Worm (Caenorhabditis elegans) whole organism, young adult: ENCODE results near the gene enpp-1.

Experiments
- F22D6.2 ChIP-seq: sonication (generic microtip); optimal IDR thresholded peaks from 2 replicates; lab custom pipeline; 2016; ENCODE audit warnings: mild to moderate bottlenecking, missing genetic modification characterization, missing compliant biosample characterization
- F23B12.7 ChIP-seq: sonication (generic microtip); optimal IDR thresholded peaks from 2 replicates; lab custom pipeline; 2017; ENCODE audit warnings: missing genetic modification characterization, mild to moderate bottlenecking, missing compliant biosample characterization, antibody characterized with exemption, moderate library complexity; ENCODE audit not compliant: insufficient read depth
- F57A8.1 ChIP-seq: fragments of 200-800 bp; sonication (Bioruptor generic); optimal IDR thresholded peaks from 2 replicates; lab custom pipeline; 2018; ENCODE audit warnings: mild to moderate bottlenecking, missing genetic modification characterization, moderate library complexity, missing compliant biosample characterization
- F57C9.4 ChIP-seq: sonication (generic microtip); optimal IDR thresholded peaks from 2 replicates; lab custom pipeline; 2017; ENCODE audit warnings: mild to moderate bottlenecking, missing genetic modification characterization, missing compliant biosample characterization
- K12H6.12 ChIP-seq: fragments of 200-800 bp; sonication (Bioruptor generic); optimal IDR thresholded peaks from 2 replicates; lab custom pipeline; 2018; ENCODE audit warnings: mild to moderate bottlenecking, missing genetic modification characterization, missing compliant biosample characterization
- Y53G8AR.9 ChIP-seq: fragments of 200-800 bp; sonication (Bioruptor generic); conservative IDR thresholded peaks from 2 replicates; pipeline ENCODE4 v1.3.6; 2022; ENCODE audit warnings: missing genetic modification reagents, missing genetic modification characterization, missing compliant biosample characterization
- Y67H2A.10 ChIP-seq: fragments of 200-800 bp; sonication (Bioruptor generic); conservative IDR thresholded peaks from 2 replicates; pipeline ENCODE4 v1.3.6; 2022; ENCODE audit warnings: missing genetic modification reagents, missing genetic modification characterization, missing compliant biosample characterization
- ama-1 ChIP-seq, 3 experiments: fragments of 150-350 bp in 1 of 3; sonication (generic microtip) in 2 of 3; optimal IDR thresholded peaks; 2 replicates each; lab custom pipeline; 2014 to 2018; ENCODE audit warnings: missing biosample characterization in 2 of 3, missing genetic modification characterization in 2 of 3, missing genetic modification reagents in 2 of 3
- bed-1 ChIP-seq: fragments of 200-800 bp; sonication (Bioruptor generic); IDR thresholded peaks from 2 replicates; pipeline ENCODE4 v1.3.6; 2022; ENCODE audit warnings: missing genetic modification reagents, missing genetic modification characterization, missing compliant biosample characterization
- cebp-1 ChIP-seq, 2 experiments: fragments of 200-800 bp in 1 of 2; sonication (Bioruptor generic) in 1 of 2; sonication (generic microtip) in 1 of 2; IDR thresholded peaks in 1 of 2; optimal IDR thresholded peaks in 1 of 2; 2 replicates each; pipeline versions ENCODE4 v1.3.6 to Lab custom; 2017 to 2022; ENCODE audit warnings: missing compliant biosample characterization in 2 of 2, missing genetic modification characterization in 2 of 2, mild to moderate bottlenecking in 1 of 2, missing genetic modification reagents in 1 of 2, moderate library complexity in 1 of 2
- ceh-27 ChIP-seq: fragments of 200-800 bp; sonication (Bioruptor generic); optimal IDR thresholded peaks from 2 replicates; lab custom pipeline; 2018; ENCODE audit warnings: mild to moderate bottlenecking, missing genetic modification characterization, moderate library complexity, missing compliant biosample characterization
- ceh-40 ChIP-seq: fragments of 200-800 bp; sonication (Bioruptor generic); IDR thresholded peaks from 2 replicates; pipeline ENCODE4 v1.3.6; 2022; ENCODE audit warnings: missing genetic modification characterization, missing compliant biosample characterization
- efl-1 ChIP-seq: fragments of 150-350 bp; optimal IDR thresholded peaks from 2 replicates; lab custom pipeline; 2014; ENCODE audit warnings: missing biosample characterization, missing genetic modification reagents, missing genetic modification characterization
- ets-4 ChIP-seq: fragments of 200-800 bp; sonication (Bioruptor generic); optimal IDR thresholded peaks from 2 replicates; lab custom pipeline; 2018; ENCODE audit warnings: mild to moderate bottlenecking, missing genetic modification characterization, missing compliant biosample characterization
- hrde-1 ChIP-seq: sonication (generic microtip); optimal IDR thresholded peaks from 2 replicates; lab custom pipeline; 2016; ENCODE audit warnings: missing genetic modification characterization, mild to moderate bottlenecking, missing compliant biosample characterization, moderate library complexity, missing genotype, missing genetic modification reagents, borderline replicate concordance
- hsf-1 ChIP-seq: fragments of 200-800 bp; sonication (Bioruptor generic); IDR thresholded peaks from 2 replicates; pipeline ENCODE4 v1.3.6; 2022; ENCODE audit warnings: missing genetic modification reagents, missing genetic modification characterization, missing compliant biosample characterization
- lag-1 ChIP-seq: fragments of 200-800 bp; sonication (Bioruptor generic); IDR thresholded peaks from 2 replicates; pipeline ENCODE4 v1.3.6; 2022; ENCODE audit warnings: missing genetic modification reagents, missing genetic modification characterization, missing compliant biosample characterization
- lin-40 ChIP-seq: sonication (generic microtip); optimal IDR thresholded peaks from 2 replicates; lab custom pipeline; 2016; ENCODE audit warnings: missing genetic modification characterization, mild to moderate bottlenecking, missing compliant biosample characterization, missing genotype, missing genetic modification reagents
- lsl-1 ChIP-seq: fragments of 200-800 bp; sonication (Bioruptor generic); optimal IDR thresholded peaks from 2 replicates; lab custom pipeline; 2018; ENCODE audit warnings: mild to moderate bottlenecking, missing genetic modification characterization, moderate library complexity, missing compliant biosample characterization
- madf-8 ChIP-seq: fragments of 200-800 bp; sonication (Bioruptor generic); conservative IDR thresholded peaks from 2 replicates; pipeline ENCODE4 v1.3.6; 2022; ENCODE audit warnings: missing genetic modification reagents, missing genetic modification characterization, missing compliant biosample characterization
- mel-28 ChIP-seq: sonication (generic microtip); optimal IDR thresholded peaks from 2 replicates; lab custom pipeline; 2016; ENCODE audit warnings: borderline replicate concordance, mild to moderate bottlenecking, missing genetic modification characterization, missing compliant biosample characterization
- mxl-1 ChIP-seq: sonication (generic microtip); optimal IDR thresholded peaks from 2 replicates; lab custom pipeline; 2016; ENCODE audit warnings: missing genetic modification characterization, missing compliant biosample characterization
- nfyb-1 ChIP-seq: fragments of 200-800 bp; sonication (Bioruptor generic); IDR thresholded peaks from 2 replicates; pipeline ENCODE4 v1.3.6; 2022; ENCODE audit warnings: missing genetic modification reagents, missing genetic modification characterization, missing compliant biosample characterization
- nhr-27 ChIP-seq: fragments of 200-800 bp; sonication (Bioruptor generic); optimal IDR thresholded peaks from 2 replicates; lab custom pipeline; 2018; ENCODE audit warnings: mild to moderate bottlenecking, missing genetic modification characterization, moderate library complexity, missing compliant biosample characterization
- nhr-80 ChIP-seq: sonication (generic microtip); optimal IDR thresholded peaks from 2 replicates; lab custom pipeline; 2016; ENCODE audit warnings: missing genetic modification characterization, missing compliant biosample characterization
- repo-1 ChIP-seq: sonication (generic microtip); optimal IDR thresholded peaks from 2 replicates; lab custom pipeline; 2017; ENCODE audit warnings: mild to moderate bottlenecking, missing genetic modification characterization, missing compliant biosample characterization
- rpc-1 ChIP-seq, 2 experiments: fragments of 150-350 bp in 1 of 2; sonication (generic microtip) in 1 of 2; optimal IDR thresholded peaks; 2 replicates each; lab custom pipeline; 2014 to 2018; ENCODE audit warnings: missing biosample characterization in 1 of 2, missing genetic modification characterization in 1 of 2, missing genetic modification reagents in 1 of 2, missing genotype in 1 of 2
- sptf-2 ChIP-seq: fragments of 200-800 bp; sonication (Bioruptor generic); optimal IDR thresholded peaks from 2 replicates; lab custom pipeline; 2018; ENCODE audit warnings: mild to moderate bottlenecking, missing genetic modification characterization, missing compliant biosample characterization
- unc-62 ChIP-seq: fragments of 150-350 bp; optimal IDR thresholded peaks from 2 replicates; lab custom pipeline; 2014; ENCODE audit warnings: missing biosample characterization, missing genetic modification reagents, missing genetic modification characterization
- zfh-2 ChIP-seq: fragments of 200-800 bp; sonication (Bioruptor generic); conservative IDR thresholded peaks from 2 replicates; pipeline ENCODE4 v1.3.6; 2022; ENCODE audit warnings: missing genetic modification reagents, missing genetic modification characterization, missing compliant biosample characterization
- ztf-25 ChIP-seq: fragments of 200-800 bp; sonication (Bioruptor generic); IDR thresholded peaks from 2 replicates; pipeline ENCODE4 v1.3.6; 2022; ENCODE audit warnings: missing genetic modification reagents, missing genetic modification characterization, missing compliant biosample characterization

enpp-1 gene

ce11 chrV:12100794-12101343, 30.4 kb upstream of the enpp-1 start, which contains the start of gene nhr-154:
nhr-154 (plus strand) TSS chrV:12101293.
- no peak for TF ChIP-seq Y67H2A.10
- TF ChIP-seq ceh-27 (GFP tag; lab: Kevin White, UChicago), result no peak
- peak; percentile 91 for TF ChIP-seq cebp-1 (GFP tag; IDR thresholded peaks at IDR 0.05; lab: Robert Waterston, UW)
- TF ChIP-seq cebp-1 (tag; optimal IDR thresholded peaks at IDR 0.05; lab: Kevin White, UChicago), result peak; percentile 97
- TF ChIP-seq nhr-80 (tag; lab: Kevin White, UChicago), result peak; percentile 1

ce11 chrV:12103920-12104319, 27.3 kb upstream of the enpp-1 start, which contains the start of gene nhr-153:
nhr-153 (plus strand) TSS chrV:12104220.
- TF ChIP-seq hsf-1 (GFP tag; lab: Robert Waterston, UW) (no peak), hrde-1 (tag; lab: Kevin White, UChicago) (no peak), bed-1 (no peak), nfyb-1 (GFP tag; lab: Robert Waterston, UW) (no peak), lsl-1 (no peak), ztf-25 (GFP tag; lab: Robert Waterston, UW) (no peak), lin-40 (tag; lab: Kevin White, UChicago) (no peak), rpc-1 (optimal IDR thresholded peaks at IDR 0.05; lab: Kevin White, UChicago) (no peak), rpc-1 (tag; optimal IDR thresholded peaks at IDR 0.05; lab: Kevin White, UChicago) (no peak), madf-8 (no peak), mxl-1 (tag; lab: Kevin White, UChicago) (no peak), Y53G8AR.9 (GFP tag; lab: Robert Waterston, UW) (no peak), unc-62 (GFP tag; lab: Kevin White, UChicago) (no peak), repo-1 (tag; lab: Kevin White, UChicago) (no peak)
- TF ChIP-seq, all 124 proteins: peak for 0

ce11 chrV:12106841-12107240, 24.4 kb upstream of the enpp-1 start, which contains the start of gene nhr-136:
nhr-136 (plus strand) TSS chrV:12107141.
- TF ChIP-seq nhr-80 (tag; lab: Kevin White, UChicago) (peak; percentile 2), lag-1 (GFP tag; lab: Robert Waterston, UW) (no peak)

- TF ChIP-seq mel-28 (tag; lab: Kevin White, UChicago), result no peak
- no peak for TF ChIP-seq ets-4
- no peak for TF ChIP-seq F23B12.7 (tag; lab: Kevin White, UChicago)
- TF ChIP-seq rpc-1 (optimal IDR thresholded peaks at IDR 0.05; lab: Kevin White, UChicago), result no peak
- no peak for TF ChIP-seq rpc-1 (tag; optimal IDR thresholded peaks at IDR 0.05; lab: Kevin White, UChicago)
- no peak for TF ChIP-seq F57A8.1 (GFP tag; lab: Kevin White, UChicago)
- TF ChIP-seq ztf-25 (GFP tag; lab: Robert Waterston, UW), result no peak
- no peak for TF ChIP-seq zfh-2 (GFP tag; lab: Robert Waterston, UW)
- no peak for TF ChIP-seq F57C9.4
- no peak for TF ChIP-seq cebp-1 (GFP tag; IDR thresholded peaks at IDR 0.05; lab: Robert Waterston, UW)
- TF ChIP-seq cebp-1 (tag; optimal IDR thresholded peaks at IDR 0.05; lab: Kevin White, UChicago), result no peak
- no peak for TF ChIP-seq efl-1
- no peak for TF ChIP-seq K12H6.12 (tag; lab: Kevin White, UChicago)
- TF ChIP-seq ceh-40, result no peak
- TF ChIP-seq nhr-27 (tag; lab: Kevin White, UChicago), result no peak
- no peak for TF ChIP-seq sptf-2
- TF ChIP-seq F22D6.2 (tag; lab: Kevin White, UChicago), result no peak
- no peak for TF ChIP-seq ama-1 (optimal IDR thresholded peaks at IDR 0.05; lab: Kevin White, UChicago)
- TF ChIP-seq ama-1 (GFP tag; optimal IDR thresholded peaks at IDR 0.05; lab: Kevin White, UChicago), result no peak
These were observed 19.8 kb upstream of the enpp-1 start, which contains the start of gene lhpp-1 for ce11 chrV:12111452-12111851. lhpp-1 (minus strand) TSS chrV:12111805.
